Fruit fly (Drosophila melanogaster) whole organism: Measurements from ENCODE around the gene ppk.

Experiments
- CG8478 ChIP-seq: fragments of >200 bp; optimal IDR thresholded peaks from 2 replicates; lab custom pipeline; 2018; ENCODE audit warnings: inconsistent platforms
- Dll ChIP-seq: fragments of >200 bp; optimal IDR thresholded peaks from 2 replicates; lab custom pipeline; 2017
- pan ChIP-seq: fragments of >200 bp; optimal IDR thresholded peaks from 2 replicates; lab custom pipeline; 2017
- psq ChIP-seq: fragments of >200 bp; optimal IDR thresholded peaks from 2 replicates; lab custom pipeline; 2017
- usp ChIP-seq: fragments of >200 bp; optimal IDR thresholded peaks from 2 replicates; lab custom pipeline; 2017; ENCODE audit warnings: missing biosample characterization, missing genetic modification characterization, mixed read lengths

DNA sequence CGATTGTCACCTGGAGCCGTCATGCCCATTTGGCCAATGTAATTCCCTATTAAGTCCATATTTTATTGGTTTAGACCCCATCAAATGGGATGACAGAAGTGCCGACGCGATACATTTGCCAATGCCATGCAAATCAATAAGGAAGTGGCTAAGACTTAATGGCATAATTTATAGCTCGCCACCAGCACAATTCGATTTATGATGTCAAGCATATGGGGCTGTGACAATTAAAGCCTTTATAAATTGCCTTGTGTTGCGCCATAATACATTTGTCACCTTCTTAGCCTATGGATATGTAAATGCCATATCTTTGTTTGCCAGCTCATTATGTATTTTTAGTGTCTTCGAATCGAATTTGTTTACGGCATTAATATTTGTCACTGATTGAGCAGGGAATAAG is 7.7 kb downstream of the ppk start:
- no peak for TF ChIP-seq psq (lab: Kevin White, UChicago)
- no peak for TF ChIP-seq pan
- TF ChIP-seq usp (GFP tag; lab: Kevin White, UChicago), result no peak
- no peak for TF ChIP-seq Dll (lab: Kevin White, UChicago)
- TF ChIP-seq CG8478 (lab: Kevin White, UChicago), result no peak
